Worm (Caenorhabditis elegans): ENCODE results near the gene nuc-1.

DNA sequence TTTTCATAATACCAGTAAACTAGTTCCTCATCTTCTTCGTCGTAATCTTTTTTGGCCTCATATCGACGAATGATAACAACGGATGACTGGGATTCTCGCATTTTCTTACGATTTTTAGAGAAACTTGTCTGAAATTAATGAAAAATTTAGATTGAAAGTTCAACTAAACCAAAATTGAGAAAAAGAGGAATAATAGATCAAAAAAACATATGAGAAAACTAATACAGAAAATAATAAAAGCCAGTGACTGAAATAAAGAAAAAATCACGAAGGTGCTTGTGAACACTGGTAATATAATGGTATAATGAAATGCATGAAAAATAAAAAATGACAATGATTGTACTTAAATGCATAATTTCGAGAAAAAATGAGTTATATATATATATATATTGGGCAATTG lies 3.0 kb upstream of the nuc-1 start, which contains the start of gene C07B5.8:
- TF ChIP-seq cog-1 (tag; optimal IDR thresholded peaks at IDR 0.05) (no peak), tab-1 (GFP tag; IDR thresholded peaks at IDR 0.05) (no peak), med-1 (GFP tag; optimal IDR thresholded peaks at IDR 0.05; ENCODE audit: insufficient read depth) (no peak), klf-2 (GFP tag; conservative IDR thresholded peaks at IDR 0.05) (no peak)
